Worm (Caenorhabditis elegans) whole organism, late embryonic: ENCODE data around the gene Y42H9AR.4.

Experiments
- F13H6.1 ChIP-seq: sonication (generic microtip); optimal IDR thresholded peaks from 2 replicates; lab custom pipeline; 2016; ENCODE audit warnings: missing genetic modification characterization, missing compliant biosample characterization
- ahr-1 ChIP-seq: sonication (generic microtip); optimal IDR thresholded peaks from 2 replicates; lab custom pipeline; 2016; ENCODE audit warnings: missing genetic modification characterization, missing compliant biosample characterization
- ama-1 ChIP-seq: fragments of 150-350 bp; optimal IDR thresholded peaks from 2 replicates; lab custom pipeline; 2014
- pha-4 ChIP-seq: fragments of 150-350 bp; optimal IDR thresholded peaks from 2 replicates; lab custom pipeline; 2018; ENCODE audit warnings: missing biosample characterization, missing genetic modification reagents, missing genetic modification characterization
- pqm-1 ChIP-seq: sonication (generic microtip); optimal IDR thresholded peaks from 2 replicates; lab custom pipeline; 2016; ENCODE audit warnings: missing genetic modification characterization, missing compliant biosample characterization

ce11 chrIV:8107502-8107901, 4.5 kb downstream of the Y42H9AR.4 start, which contains the start of gene rabs-5:
- TF ChIP-seq ama-1 (no peak), ahr-1 (tag; lab: Kevin White, UChicago) (no peak), pha-4 (tag; lab: Kevin White, UChicago) (no peak), pqm-1 (tag; lab: Kevin White, UChicago) (no peak), F13H6.1 (tag; lab: Kevin White, UChicago) (no peak)
